Fruit fly (Drosophila melanogaster) whole organism, embryonic: Measurements from ENCODE around the gene Tom70.

Experiments
- B-H1 ChIP-seq: fragments of 200-800 bp; sonication (Bioruptor generic); IDR thresholded peaks from 3 replicates; pipeline ENCODE4 v1.3.6; 2022; ENCODE audit warnings: missing biosample characterization, missing genetic modification characterization
- CG12391 ChIP-seq: fragments of 200-800 bp; sonication (Bioruptor generic); optimal IDR thresholded peaks from 3 replicates; lab custom pipeline; 2018; ENCODE audit warnings: missing biosample characterization, mild to moderate bottlenecking, missing genetic modification characterization, moderate library complexity
- CG13287 ChIP-seq: fragments of 200-800 bp; sonication (Bioruptor generic); IDR thresholded peaks from 2 replicates; pipeline ENCODE4 v1.3.6; 2022; ENCODE audit warnings: missing biosample characterization, missing genetic modification characterization; ENCODE audit not compliant: partially characterized antibody
- CG13424 ChIP-seq: fragments of 200-800 bp; sonication (Bioruptor generic); optimal IDR thresholded peaks from 2 replicates; lab custom pipeline; 2019; ENCODE audit warnings: missing biosample characterization, mild to moderate bottlenecking, missing genetic modification characterization, moderate library complexity
- CG13775 ChIP-seq: fragments of 200-800 bp; sonication (Bioruptor generic); optimal IDR thresholded peaks from 3 replicates; lab custom pipeline; 2017; ENCODE audit warnings: missing biosample characterization, mild to moderate bottlenecking, missing genetic modification characterization
- CG14860 ChIP-seq: fragments of 200-800 bp; sonication (Bioruptor generic); IDR thresholded peaks from 3 replicates; pipeline ENCODE4 v1.3.6; 2022; ENCODE audit warnings: missing biosample characterization, missing genetic modification characterization; ENCODE audit not compliant: partially characterized antibody
- CG1529 ChIP-seq: fragments of 200-800 bp; sonication (Bioruptor generic); optimal IDR thresholded peaks from 3 replicates; lab custom pipeline; 2018; ENCODE audit warnings: missing biosample characterization, missing genetic modification characterization
- CG15601 ChIP-seq: fragments of 200-800 bp; sonication (Bioruptor generic); optimal IDR thresholded peaks from 3 replicates; lab custom pipeline; 2019; ENCODE audit warnings: missing biosample characterization, mild to moderate bottlenecking, missing genetic modification characterization, moderate library complexity
- CG17186 ChIP-seq: fragments of 200-800 bp; sonication (Bioruptor generic); optimal IDR thresholded peaks from 3 replicates; lab custom pipeline; 2017; ENCODE audit warnings: missing biosample characterization, missing genetic modification reagents, missing genetic modification characterization
- CG17829 ChIP-seq: fragments of 200-800 bp; optimal IDR thresholded peaks from 2 replicates; lab custom pipeline; 2019; ENCODE audit warnings: missing biosample characterization, mild to moderate bottlenecking, missing genetic modification characterization, moderate library complexity
- CG18011 ChIP-seq: fragments of 200-800 bp; sonication (Bioruptor generic); optimal IDR thresholded peaks from 2 replicates; lab custom pipeline; 2017; ENCODE audit warnings: missing biosample characterization, missing genetic modification characterization, mild to moderate bottlenecking, moderate library complexity, missing genotype
- CG18619 ChIP-seq: fragments of 200-800 bp; sonication (Bioruptor generic); optimal IDR thresholded peaks from 3 replicates; lab custom pipeline; 2017; ENCODE audit warnings: missing biosample characterization, mild to moderate bottlenecking, missing genetic modification characterization
- CG33557 ChIP-seq: fragments of 200-800 bp; sonication (Bioruptor generic); optimal IDR thresholded peaks from 2 replicates; lab custom pipeline; 2019; ENCODE audit warnings: missing biosample characterization, mild to moderate bottlenecking, missing genetic modification characterization, moderate library complexity
- CG3726 ChIP-seq: fragments of 200-800 bp; sonication (Bioruptor generic); IDR thresholded peaks from 3 replicates; pipeline ENCODE4, ENCODE4 v1.3.6; 2022; ENCODE audit warnings: missing biosample characterization, missing genetic modification characterization
- CG4328 ChIP-seq: fragments of 200-800 bp; sonication (Bioruptor generic); optimal IDR thresholded peaks from 3 replicates; lab custom pipeline; 2017; ENCODE audit warnings: missing biosample characterization, missing genetic modification reagents, missing genetic modification characterization
- CG5953 ChIP-seq: fragments of 200-800 bp; sonication (Bioruptor generic); IDR thresholded peaks from 2 replicates; pipeline ENCODE4 v1.3.6; 2022; ENCODE audit warnings: missing biosample characterization, missing genetic modification characterization
- CG6272 ChIP-seq: fragments of 200-800 bp; sonication (Bioruptor generic); IDR thresholded peaks from 2 replicates; pipeline ENCODE4 v1.3.6; 2022; ENCODE audit warnings: missing biosample characterization, missing genetic modification characterization
- CG6689 ChIP-seq: fragments of 200-800 bp; sonication (Bioruptor generic); IDR thresholded peaks from 2 replicates; pipeline ENCODE4 v1.3.6; 2022; ENCODE audit warnings: missing biosample characterization, missing genetic modification characterization
- CG7357 ChIP-seq: fragments of 200-800 bp; sonication (Bioruptor generic); IDR thresholded peaks from 3 replicates; pipeline ENCODE4 v1.3.6; 2022; ENCODE audit warnings: missing biosample characterization, missing genetic modification characterization
- CG8281 ChIP-seq: fragments of 200-800 bp; sonication (Bioruptor generic); optimal IDR thresholded peaks from 2 replicates; lab custom pipeline; 2018; ENCODE audit warnings: missing biosample characterization, mild to moderate bottlenecking, missing genetic modification characterization, moderate library complexity
- CG8478 ChIP-seq: fragments of >200 bp; optimal IDR thresholded peaks from 2 replicates; lab custom pipeline; 2018
- CkIIα-i1 ChIP-seq: fragments of 200-800 bp; sonication (Bioruptor generic); IDR thresholded peaks from 2 replicates; pipeline ENCODE4 v1.3.6; 2022; ENCODE audit warnings: missing biosample characterization, missing genetic modification characterization
- D19B ChIP-seq: fragments of 200-800 bp; sonication (Bioruptor generic); optimal IDR thresholded peaks from 2 replicates; lab custom pipeline; 2017; ENCODE audit warnings: missing biosample characterization, mild to moderate bottlenecking, missing genetic modification characterization
- Dfd ChIP-seq, 2 experiments: fragments of >200 bp; optimal IDR thresholded peaks; 2 replicates each; lab custom pipeline; 2017; ENCODE audit warnings: missing biosample characterization in 2 of 2, missing genetic modification characterization in 2 of 2
- Doc3 ChIP-seq: fragments of 200-800 bp; sonication (Bioruptor generic); IDR thresholded peaks from 3 replicates; pipeline ENCODE4 v1.3.6; 2022; ENCODE audit warnings: missing biosample characterization, missing genetic modification characterization; ENCODE audit not compliant: partially characterized antibody
- Ets65A ChIP-seq: fragments of 200-800 bp; sonication (Bioruptor generic); peaks from one replicate; lab custom pipeline; 2016; ENCODE audit warnings: missing biosample characterization, missing genetic modification characterization
- Fer1 ChIP-seq: fragments of 200-800 bp; sonication (Bioruptor generic); optimal IDR thresholded peaks from 2 replicates; lab custom pipeline; 2017; ENCODE audit warnings: missing biosample characterization, mild to moderate bottlenecking, missing genetic modification characterization
- Gsc ChIP-seq: fragments of 200-800 bp; sonication (Bioruptor generic); IDR thresholded peaks from 2 replicates; pipeline ENCODE4 v1.3.6; 2022; ENCODE audit warnings: missing biosample characterization, missing genetic modification characterization
- H2.0 ChIP-seq: fragments of 200-800 bp; sonication (Bioruptor generic); IDR thresholded peaks from 2 replicates; pipeline ENCODE4 v1.3.6; 2022; ENCODE audit warnings: missing biosample characterization, missing genetic modification characterization
- HLH4C ChIP-seq: fragments of 200-800 bp; sonication (Bioruptor generic); IDR thresholded peaks from 3 replicates; pipeline ENCODE4 v1.3.6; 2022; ENCODE audit warnings: missing biosample characterization, missing genetic modification characterization; ENCODE audit not compliant: partially characterized antibody
- Lhr ChIP-seq: fragments of 200-800 bp; sonication (Bioruptor generic); optimal IDR thresholded peaks from 3 replicates; lab custom pipeline; 2017; ENCODE audit warnings: mild to moderate bottlenecking, missing biosample characterization, missing genetic modification reagents, missing genetic modification characterization
- Max ChIP-seq: fragments of 200-800 bp; sonication (Bioruptor generic); optimal IDR thresholded peaks from 2 replicates; lab custom pipeline; 2016; ENCODE audit warnings: missing biosample characterization, mild to moderate bottlenecking, missing genetic modification characterization
- Nf-YB ChIP-seq: fragments of 200-800 bp; sonication (Bioruptor generic); optimal IDR thresholded peaks from 3 replicates; lab custom pipeline; 2019; ENCODE audit warnings: missing biosample characterization, mild to moderate bottlenecking, missing genetic modification characterization, moderate library complexity
- Oli ChIP-seq: fragments of 200-800 bp; sonication (Bioruptor generic); optimal IDR thresholded peaks from 2 replicates; lab custom pipeline; 2018; ENCODE audit warnings: missing biosample characterization, mild to moderate bottlenecking, missing genetic modification characterization, moderate library complexity
- Side ChIP-seq: fragments of 200-800 bp; sonication (Bioruptor generic); optimal IDR thresholded peaks from 2 replicates; lab custom pipeline; 2016; ENCODE audit warnings: missing biosample characterization, missing genetic modification characterization
- ap ChIP-seq: fragments of 200-800 bp; sonication (Bioruptor generic); IDR thresholded peaks from 2 replicates; pipeline ENCODE4 v1.3.6; 2022; ENCODE audit warnings: missing biosample characterization, missing genetic modification characterization
- br ChIP-seq: fragments of >200 bp; optimal IDR thresholded peaks from 2 replicates; lab custom pipeline; 2017
- bsh ChIP-seq, 2 experiments: fragments of 200-800 bp; sonication (Bioruptor generic); optimal IDR thresholded peaks; 2 replicates each; lab custom pipeline; 2017 to 2018; ENCODE audit warnings: mild to moderate bottlenecking in 2 of 2, missing biosample characterization in 2 of 2, missing genetic modification characterization in 2 of 2, moderate library complexity in 1 of 2
- chm ChIP-seq: fragments of 200-800 bp; sonication (Bioruptor generic); IDR thresholded peaks from 2 replicates; pipeline ENCODE4 v1.3.6; 2022; ENCODE audit warnings: missing biosample characterization, missing genetic modification characterization
- danr ChIP-seq: fragments of 200-800 bp; sonication (Bioruptor generic); IDR thresholded peaks from 2 replicates; pipeline ENCODE4 v1.3.6; 2022; ENCODE audit warnings: missing biosample characterization, missing genetic modification characterization
- fd64A ChIP-seq: fragments of 200-800 bp; sonication (Bioruptor generic); optimal IDR thresholded peaks from 3 replicates; lab custom pipeline; 2018; ENCODE audit warnings: missing biosample characterization, mild to moderate bottlenecking, missing genetic modification characterization
- ftz-f1 ChIP-seq: fragments of 200-800 bp; sonication (Bioruptor generic); optimal IDR thresholded peaks from 2 replicates; lab custom pipeline; 2016; ENCODE audit warnings: missing biosample characterization, missing genetic modification characterization
- kni ChIP-seq: fragments of 200-800 bp; sonication (Bioruptor generic); optimal IDR thresholded peaks from 3 replicates; lab custom pipeline; 2017; ENCODE audit warnings: mild to moderate bottlenecking, missing biosample characterization, missing genetic modification reagents, missing genetic modification characterization
- lmd ChIP-seq: fragments of 200-800 bp; sonication (Bioruptor generic); IDR thresholded peaks from 2 replicates; pipeline ENCODE4 v1.3.6; 2022; ENCODE audit warnings: missing biosample characterization, missing genetic modification characterization
- otp ChIP-seq: fragments of 200-800 bp; sonication (Bioruptor generic); IDR thresholded peaks from 3 replicates; pipeline ENCODE4, ENCODE4 v1.3.6; 2022; ENCODE audit warnings: missing biosample characterization, missing genetic modification characterization
- peb ChIP-seq: fragments of 200-800 bp; sonication (Bioruptor generic); IDR thresholded peaks from 2 replicates; pipeline ENCODE4 v1.3.6; 2022; ENCODE audit warnings: missing biosample characterization, missing genetic modification characterization
- sc ChIP-seq, 3 experiments: fragments of >200 bp in 2 of 3; fragments of 200-800 bp in 1 of 3; sonication (Bioruptor generic) in 1 of 3; optimal IDR thresholded peaks; 2 replicates in 2 of 3; 3 replicates in 1 of 3; lab custom pipeline; 2017; ENCODE audit warnings: mild to moderate bottlenecking in 1 of 3, missing biosample characterization in 1 of 3, missing genetic modification characterization in 1 of 3, missing genetic modification reagents in 1 of 3
- sd ChIP-seq: fragments of 200-800 bp; sonication (Bioruptor generic); optimal IDR thresholded peaks from 3 replicates; lab custom pipeline; 2018; ENCODE audit warnings: missing biosample characterization, mild to moderate bottlenecking, missing genetic modification characterization, moderate library complexity
- zen ChIP-seq: fragments of 200-800 bp; sonication (Bioruptor generic); optimal IDR thresholded peaks from 3 replicates; lab custom pipeline; 2018; ENCODE audit warnings: missing biosample characterization, mild to moderate bottlenecking, missing genetic modification characterization, moderate library complexity

Tom70 gene

dm6 chr2L:12010877-12011666 lies 27.2 kb downstream of the Tom70 start (continued):
- TF ChIP-seq D19B (GFP tag; lab: Kevin White, UChicago) (peak; percentile 67), CG13287 (no peak), CG3726 (GFP tag; lab: Robert Waterston, UW) (no peak), CG17186 (peak; percentile 32), sc (optimal IDR thresholded peaks at IDR 0.05; lab: Kevin White, UChicago) (no peak), sc (GFP tag; optimal IDR thresholded peaks at IDR 0.05; lab: Kevin White, UChicago) (peak; percentile 75), br (no peak), CG18619 (GFP tag; lab: Kevin White, UChicago) (peak; percentile 94), CG8478 (lab: Kevin White, UChicago) (peak; percentile 92), CG13424 (peak; percentile 96), Nf-YB (GFP tag; lab: Kevin White, UChicago) (no peak), zen (tag; lab: Kevin White, UChicago) (peak; percentile 92), Max (GFP tag; lab: Kevin White, UChicago) (peak; percentile 84), CG15601 (tag; lab: Kevin White, UChicago) (no peak), CG12391 (peak; percentile 92), chm (no peak), Oli (tag; lab: Kevin White, UChicago) (peak; percentile 95), CkIIα-i1 (no peak), HLH4C (GFP tag; lab: Robert Waterston, UW) (no peak), CG4328 (peak; percentile 94), Side (GFP tag; lab: Kevin White, UChicago) (peak; percentile 29), lmd (GFP tag; lab: Robert Waterston, UW) (no peak), B-H1 (GFP tag; lab: Robert Waterston, UW) (no peak), peb (GFP tag; lab: Robert Waterston, UW) (no peak), Dfd (GFP tag; optimal IDR thresholded peaks at IDR 0.05; lab: Kevin White, UChicago) (no peak), CG17829 (peak; percentile 91), danr (GFP tag; lab: Robert Waterston, UW) (no peak), CG7357 (GFP tag; lab: Robert Waterston, UW) (peak; percentile 87), fd64A (GFP tag; lab: Kevin White, UChicago) (no peak), CG33557 (GFP tag; lab: Kevin White, UChicago) (peak; percentile 91), Fer1 (peak; percentile 96), kni (GFP tag; lab: Kevin White, UChicago) (no peak), bsh (GFP tag; optimal IDR thresholded peaks at IDR 0.05; lab: Kevin White, UChicago) (peak; percentile 55 to 90), Doc3 (GFP tag; lab: Robert Waterston, UW) (no peak), otp (GFP tag; lab: Robert Waterston, UW) (no peak), Gsc (GFP tag; lab: Robert Waterston, UW) (no peak), Lhr (GFP tag; lab: Kevin White, UChicago) (no peak), sd (tag; lab: Kevin White, UChicago) (peak; percentile 99), CG6689 (GFP tag; lab: Robert Waterston, UW) (no peak), CG18011 (GFP tag; lab: Kevin White, UChicago) (peak; percentile 55), CG1529 (GFP tag; lab: Kevin White, UChicago) (peak; percentile 77), CG6272 (GFP tag; lab: Robert Waterston, UW) (peak; percentile 86), ftz-f1 (GFP tag; lab: Kevin White, UChicago) (no peak), Ets65A (GFP tag; lab: Kevin White, UChicago) (peak; percentile 93), CG8281 (tag; lab: Kevin White, UChicago) (peak; percentile 82), ap (GFP tag; lab: Robert Waterston, UW) (no peak), H2.0 (GFP tag; lab: Robert Waterston, UW) (no peak), CG14860 (GFP tag; lab: Robert Waterston, UW) (no peak), CG5953 (GFP tag; lab: Robert Waterston, UW) (no peak), CG13775 (GFP tag; lab: Kevin White, UChicago) (peak; percentile 87)
